Worm (Caenorhabditis elegans): ENCODE results near the gene K06H6.4.

DNA sequence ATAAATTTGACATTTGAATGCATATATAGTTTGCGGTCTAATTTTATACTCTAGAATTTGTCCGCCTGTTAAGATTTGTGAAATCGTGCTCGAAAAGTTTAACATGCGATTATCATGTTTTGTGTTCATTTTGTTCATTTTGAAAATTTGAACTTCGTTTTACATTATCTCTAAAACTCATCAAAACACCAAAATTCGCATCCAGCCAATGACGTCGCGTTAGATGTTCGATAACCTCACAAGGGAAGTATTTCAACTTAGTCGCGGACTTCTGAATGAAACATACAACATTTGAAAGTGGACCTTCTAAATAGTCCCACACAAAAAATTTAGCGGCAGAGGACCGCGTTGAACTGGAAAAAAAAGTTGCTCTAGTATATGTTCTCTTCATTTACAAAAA is 37.6 kb upstream of the K06H6.4 start:
- no peak for TF ChIP-seq ceh-82 (tag; optimal IDR thresholded peaks at IDR 0.05)
- no peak for TF ChIP-seq lin-39 (tag; optimal IDR thresholded peaks at IDR 0.05)
- TF ChIP-seq unc-62 (GFP tag; optimal IDR thresholded peaks at IDR 0.05): no peak
- no peak for TF ChIP-seq ztf-11 (tag; optimal IDR thresholded peaks at IDR 0.05)
- no peak for TF ChIP-seq pqm-1 (tag; optimal IDR thresholded peaks at IDR 0.05)
- no peak for TF ChIP-seq snpc-4 (tag; optimal IDR thresholded peaks at IDR 0.05)

Measured in whole organism, L1 larva.